Fruit fly (Drosophila melanogaster): ENCODE measurements around the gene Kots.

The Kots gene

dm6 chr3R:14008854-14009253, 44.9 kb upstream of the Kots start (continued):
- peak; percentile 58 for TF ChIP-seq CG16779 (tag; optimal IDR thresholded peaks at IDR 0.05)
- TF ChIP-seq CG11762 (GFP tag; optimal IDR thresholded peaks at IDR 0.05; ENCODE audit: insufficient read depth): peak; percentile 72
- TF ChIP-seq Met (GFP tag; optimal IDR thresholded peaks at IDR 0.05): peak; percentile 64
- TF ChIP-seq CG15336 (GFP tag; IDR thresholded peaks at IDR 0.05): peak; percentile 92
- peak; percentile 85 for TF ChIP-seq svp (GFP tag)
- TF ChIP-seq OdsH (GFP tag; optimal IDR thresholded peaks at IDR 0.05): peak; percentile 83
- TF ChIP-seq dac (GFP tag; optimal IDR thresholded peaks at IDR 0.05): peak; percentile 81
- TF ChIP-seq fd59A (GFP tag; optimal IDR thresholded peaks at IDR 0.05): peak; percentile 54
- peak; percentile 77 for TF ChIP-seq CG10669 (GFP tag; optimal IDR thresholded peaks at IDR 0.05)
- peak; percentile 62 for TF ChIP-seq CG31627 (GFP tag; optimal IDR thresholded peaks at IDR 0.05)
- peak; percentile 71 for TF ChIP-seq CG6792 (GFP tag; optimal IDR thresholded peaks at IDR 0.05)
- TF ChIP-seq CG32006 (GFP tag; optimal IDR thresholded peaks at IDR 0.05): peak; percentile 91
- no peak for TF ChIP-seq vri (GFP tag; optimal IDR thresholded peaks at IDR 0.05)
- peak; percentile 87 for TF ChIP-seq Lpt (GFP tag; optimal IDR thresholded peaks at IDR 0.05)

- peak; percentile 63 for TF ChIP-seq CG11762 (GFP tag; optimal IDR thresholded peaks at IDR 0.05; ENCODE audit: insufficient read depth)
- TF ChIP-seq CG8632 (GFP tag; optimal IDR thresholded peaks at IDR 0.05): peak; percentile 47
- TF ChIP-seq fd59A (GFP tag; optimal IDR thresholded peaks at IDR 0.05): no peak
- TF ChIP-seq lz (GFP tag; optimal IDR thresholded peaks at IDR 0.05): no peak
- peak in 1 of 2 experiments; percentile 32 for TF ChIP-seq salr (GFP tag; optimal IDR thresholded peaks at IDR 0.05)
- TF ChIP-seq CG6792 (GFP tag; optimal IDR thresholded peaks at IDR 0.05): peak; percentile 53
- no peak for TF ChIP-seq vri (GFP tag; optimal IDR thresholded peaks at IDR 0.05)
- peak; percentile 92 for TF ChIP-seq CG8119 (GFP tag; IDR thresholded peaks at IDR 0.05)
- TF ChIP-seq fd85E (GFP tag; optimal IDR thresholded peaks at IDR 0.05): peak; percentile 41
- TF ChIP-seq Ets21C (GFP tag; optimal IDR thresholded peaks at IDR 0.05): no peak
- peak; percentile 34 for TF ChIP-seq esn (GFP tag; optimal IDR thresholded peaks at IDR 0.05)
- peak; percentile 62 for TF ChIP-seq Ets96B (tag; optimal IDR thresholded peaks at IDR 0.05)
- TF ChIP-seq CG4318 (GFP tag; optimal IDR thresholded peaks at IDR 0.05): no peak
- TF ChIP-seq Sox15 (GFP tag; optimal IDR thresholded peaks at IDR 0.05): no peak
- TF ChIP-seq dsx (GFP tag; optimal IDR thresholded peaks at IDR 0.05; ENCODE audit: poor library complexity, severe bottlenecking): peak; percentile 99
- peak; percentile 3 for TF ChIP-seq CG8319 (GFP tag; optimal IDR thresholded peaks at IDR 0.05)
- TF ChIP-seq Sox102F (GFP tag; optimal IDR thresholded peaks at IDR 0.05): no peak
- TF ChIP-seq CG1621 (tag; optimal IDR thresholded peaks at IDR 0.05): no peak
- TF ChIP-seq dac (GFP tag; optimal IDR thresholded peaks at IDR 0.05): no peak
- peak; percentile 88 for TF ChIP-seq eg (GFP tag; IDR thresholded peaks at IDR 0.05)
- TF ChIP-seq CG31627 (GFP tag; optimal IDR thresholded peaks at IDR 0.05): no peak
- TF ChIP-seq CG3032 (tag; optimal IDR thresholded peaks at IDR 0.05): peak; percentile 67
- peak; percentile 85 for TF ChIP-seq CG3919 (GFP tag; optimal IDR thresholded peaks at IDR 0.05)
- TF ChIP-seq ss (GFP tag; optimal IDR thresholded peaks at IDR 0.05): peak; percentile 15 to 62
- no peak for TF ChIP-seq Met (GFP tag; optimal IDR thresholded peaks at IDR 0.05)
- peak; percentile 19 for TF ChIP-seq CG6854 (GFP tag; optimal IDR thresholded peaks at IDR 0.05)
- peak; percentile 21 for TF ChIP-seq acj6 (GFP tag; optimal IDR thresholded peaks at IDR 0.05)
- TF ChIP-seq CG10669 (GFP tag; optimal IDR thresholded peaks at IDR 0.05): peak; percentile 81
- TF ChIP-seq CG11902 (GFP tag; optimal IDR thresholded peaks at IDR 0.05): peak; percentile 8
- peak; percentile 83 for TF ChIP-seq CG6163 (GFP tag; IDR thresholded peaks at IDR 0.05)
- peak; percentile 52 for TF ChIP-seq CG32006 (GFP tag; optimal IDR thresholded peaks at IDR 0.05)
- TF ChIP-seq fkh (GFP tag; optimal IDR thresholded peaks at IDR 0.05): no peak
- TF ChIP-seq Lpt (GFP tag; optimal IDR thresholded peaks at IDR 0.05): peak; percentile 81
- peak; percentile 31 for TF ChIP-seq cyc (GFP tag; optimal IDR thresholded peaks at IDR 0.05)
- TF ChIP-seq CG6276 (GFP tag; optimal IDR thresholded peaks at IDR 0.05): peak; percentile 1
- TF ChIP-seq spab (GFP tag; optimal IDR thresholded peaks at IDR 0.05): peak; percentile 84
- peak; percentile 82 for TF ChIP-seq CG16779 (tag; optimal IDR thresholded peaks at IDR 0.05)
- TF ChIP-seq topi (GFP tag; optimal IDR thresholded peaks at IDR 0.05): peak; percentile 26
- peak; percentile 64 for TF ChIP-seq CG7368 (GFP tag; optimal IDR thresholded peaks at IDR 0.05)
- TF ChIP-seq CG9139 (GFP tag; optimal IDR thresholded peaks at IDR 0.05): peak; percentile 78
- TF ChIP-seq achi (GFP tag; optimal IDR thresholded peaks at IDR 0.05): peak; percentile 55
- peak; percentile 60 for TF ChIP-seq CG11294 (GFP tag; IDR thresholded peaks at IDR 0.05)
- TF ChIP-seq OdsH (GFP tag; optimal IDR thresholded peaks at IDR 0.05): no peak
- peak; percentile 43 for TF ChIP-seq Eip75B (GFP tag; optimal IDR thresholded peaks at IDR 0.05)
- no peak for TF ChIP-seq pdm3 (GFP tag; optimal IDR thresholded peaks at IDR 0.05)
- TF ChIP-seq CG10631 (GFP tag; optimal IDR thresholded peaks at IDR 0.05): peak; percentile 78
These were observed 43.6 kb upstream of the Kots start for dm6 chr3R:14007550-14007949.

Data from whole organism, prepupa.